Worm (Caenorhabditis elegans): Measurements from ENCODE around the gene F56B3.6.
"Not testable (repeated sequence)": the region's sequence is repeated elsewhere in the genome, so short reads cannot be mapped to it uniquely, and the experiment has no call there.

The F56B3.6 gene

ce11 chrIV:762016-762459 is 25.8 kb upstream of the F56B3.6 start:
- TF ChIP-seq lsy-2 (tag; optimal IDR thresholded peaks at IDR 0.05) (no peak), elt-1 (tag; optimal IDR thresholded peaks at IDR 0.05; ENCODE audit: borderline replicate concordance, insufficient read depth) (no peak), nhr-237 (tag; optimal IDR thresholded peaks at IDR 0.05) (no peak), nhr-76 (tag; optimal IDR thresholded peaks at IDR 0.05) (no peak), ceh-83 (GFP tag; optimal IDR thresholded peaks at IDR 0.05) (no peak), ceh-39 (tag; optimal IDR thresholded peaks at IDR 0.05) (no peak), cnd-1 (tag; optimal IDR thresholded peaks at IDR 0.05) (no peak), unc-39 (tag; optimal IDR thresholded peaks at IDR 0.05) (no peak)

- no peak for TF ChIP-seq sptf-1 (tag; optimal IDR thresholded peaks at IDR 0.05)
- TF ChIP-seq nhr-28 (tag; optimal IDR thresholded peaks at IDR 0.05) = no peak
- no peak for TF ChIP-seq ces-1 (GFP tag; optimal IDR thresholded peaks at IDR 0.05)
- TF ChIP-seq ceh-43 (GFP tag; optimal IDR thresholded peaks at IDR 0.05) = no peak
- TF ChIP-seq mep-1 (tag; optimal IDR thresholded peaks at IDR 0.05) = no peak
- TF ChIP-seq ceh-83 (GFP tag; optimal IDR thresholded peaks at IDR 0.05) = no peak
- no peak for TF ChIP-seq elt-1 (tag; optimal IDR thresholded peaks at IDR 0.05; ENCODE audit: borderline replicate concordance, insufficient read depth)
- TF ChIP-seq drap-1 (GFP tag; optimal IDR thresholded peaks at IDR 0.05) = no peak
Measured at ce11 chrIV:762486-763376, 25.1 kb upstream of the F56B3.6 start.

- TF ChIP-seq ztf-11 (tag; optimal IDR thresholded peaks at IDR 0.05) (no peak), flh-1 (GFP tag; optimal IDR thresholded peaks at IDR 0.05) (no peak), cnd-1 (tag; optimal IDR thresholded peaks at IDR 0.05) (no peak), hlh-1 (tag; optimal IDR thresholded peaks at IDR 0.05) (no peak), unc-120 (tag; optimal IDR thresholded peaks at IDR 0.05; ENCODE audit: poor library complexity, severe bottlenecking) (no peak), tbx-8 (GFP tag; optimal IDR thresholded peaks at IDR 0.05) (no peak), ces-1 (GFP tag; optimal IDR thresholded peaks at IDR 0.05) (no peak), nhr-237 (tag; optimal IDR thresholded peaks at IDR 0.05) (no peak), M03D4.4 (tag; optimal IDR thresholded peaks at IDR 0.05) (no peak), snpc-4 (tag; optimal IDR thresholded peaks at IDR 0.05) (no peak), nhr-76 (tag; optimal IDR thresholded peaks at IDR 0.05) (no peak), ceh-43 (GFP tag; optimal IDR thresholded peaks at IDR 0.05) (no peak)
Measured at ce11 chrIV:763377-764063, 24.3 kb upstream of the F56B3.6 start, which contains the start of gene col-103. col-103 (minus strand) TSS chrIV:763678.

DNA sequence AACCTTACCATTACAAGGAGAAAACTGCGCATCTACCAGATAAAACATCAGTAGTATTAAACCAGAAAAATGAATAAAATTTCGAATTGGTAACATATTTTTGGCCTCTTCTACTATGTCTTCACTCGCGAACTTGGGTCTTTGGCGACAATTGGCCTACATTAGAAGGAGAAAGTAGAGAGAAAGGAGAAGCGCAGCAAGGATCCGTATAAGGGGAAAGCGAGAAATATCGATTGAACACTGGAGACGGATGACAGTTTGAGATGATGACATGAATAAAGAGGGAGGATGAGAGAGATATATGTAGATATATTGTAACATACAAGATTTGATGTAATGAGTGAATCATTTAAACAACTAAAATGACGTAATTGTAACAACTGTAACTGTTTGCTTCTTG is 19.5 kb upstream of the F56B3.6 start, which contains the start of gene F56B3.2:
Gene F56B3.2 (minus strand): TSS at position 273 of the 400 bp plus-strand sequence.
- no peak for TF ChIP-seq lsy-2 (tag; optimal IDR thresholded peaks at IDR 0.05)
- TF ChIP-seq ceh-39 (tag; optimal IDR thresholded peaks at IDR 0.05) = no peak
- TF ChIP-seq ham-2 (GFP tag; optimal IDR thresholded peaks at IDR 0.05) = peak; percentile 31
- TF ChIP-seq mab-5 (tag; optimal IDR thresholded peaks at IDR 0.05) = no peak
- no peak for TF ChIP-seq lin-32 (GFP tag; optimal IDR thresholded peaks at IDR 0.05)
- TF ChIP-seq mep-1 (tag; optimal IDR thresholded peaks at IDR 0.05) = no peak
- TF ChIP-seq blmp-1 (tag; optimal IDR thresholded peaks at IDR 0.05) = peak; percentile 93
- no peak for TF ChIP-seq tbx-8 (GFP tag; optimal IDR thresholded peaks at IDR 0.05)
- TF ChIP-seq M03D4.4 (tag; optimal IDR thresholded peaks at IDR 0.05) = no peak

ce11 chrIV:771061-771460 is 16.8 kb upstream of the F56B3.6 start, which contains the start of gene F56B3.9:
F56B3.9 (plus strand) TSS chrIV:771361.
- not testable (repeated sequence) for TF ChIP-seq zip-8 (tag; optimal IDR thresholded peaks at IDR 0.05); tbx-8 (GFP tag; optimal IDR thresholded peaks at IDR 0.05); unc-39 (tag; optimal IDR thresholded peaks at IDR 0.05)

DNA sequence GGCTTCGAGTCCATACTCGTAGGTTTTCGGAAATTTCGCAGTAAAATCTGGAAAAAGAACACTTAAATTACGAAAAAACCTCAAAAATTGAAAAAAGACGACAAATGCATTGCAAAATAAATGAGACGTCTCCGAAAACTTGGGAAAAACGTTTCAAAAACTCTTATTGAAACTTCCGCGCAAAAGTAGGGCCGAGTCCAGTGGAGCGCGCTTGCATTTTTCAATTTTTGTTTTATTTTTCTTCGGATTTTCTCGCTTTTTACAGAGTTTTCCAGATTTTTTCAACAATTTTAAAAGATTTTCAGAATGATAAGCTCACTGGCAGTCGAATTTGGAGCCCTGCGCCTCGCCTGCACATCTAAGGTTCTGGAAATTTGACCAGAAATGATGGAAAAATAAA is 14.9 kb upstream of the F56B3.6 start, which contains the start of gene mrpl-2:
Gene mrpl-2 (plus strand): TSS at position 307 of the 400 bp plus-strand sequence.
- TF ChIP-seq nhr-28 (tag; optimal IDR thresholded peaks at IDR 0.05) = no peak
- no peak for TF ChIP-seq ztf-11 (tag; optimal IDR thresholded peaks at IDR 0.05)
- TF ChIP-seq sptf-1 (tag; optimal IDR thresholded peaks at IDR 0.05) = peak; percentile 3
- TF ChIP-seq pha-4 (tag; optimal IDR thresholded peaks at IDR 0.05) = no peak
- TF ChIP-seq nhr-237 (tag; optimal IDR thresholded peaks at IDR 0.05) = no peak
- TF ChIP-seq elt-3 (tag; optimal IDR thresholded peaks at IDR 0.05) = no peak
- no peak for TF ChIP-seq nhr-2 (tag; optimal IDR thresholded peaks at IDR 0.05)
